Worm (Caenorhabditis elegans): ENCODE data around the gene R05H5.3.

The R05H5.3 gene

DNA sequence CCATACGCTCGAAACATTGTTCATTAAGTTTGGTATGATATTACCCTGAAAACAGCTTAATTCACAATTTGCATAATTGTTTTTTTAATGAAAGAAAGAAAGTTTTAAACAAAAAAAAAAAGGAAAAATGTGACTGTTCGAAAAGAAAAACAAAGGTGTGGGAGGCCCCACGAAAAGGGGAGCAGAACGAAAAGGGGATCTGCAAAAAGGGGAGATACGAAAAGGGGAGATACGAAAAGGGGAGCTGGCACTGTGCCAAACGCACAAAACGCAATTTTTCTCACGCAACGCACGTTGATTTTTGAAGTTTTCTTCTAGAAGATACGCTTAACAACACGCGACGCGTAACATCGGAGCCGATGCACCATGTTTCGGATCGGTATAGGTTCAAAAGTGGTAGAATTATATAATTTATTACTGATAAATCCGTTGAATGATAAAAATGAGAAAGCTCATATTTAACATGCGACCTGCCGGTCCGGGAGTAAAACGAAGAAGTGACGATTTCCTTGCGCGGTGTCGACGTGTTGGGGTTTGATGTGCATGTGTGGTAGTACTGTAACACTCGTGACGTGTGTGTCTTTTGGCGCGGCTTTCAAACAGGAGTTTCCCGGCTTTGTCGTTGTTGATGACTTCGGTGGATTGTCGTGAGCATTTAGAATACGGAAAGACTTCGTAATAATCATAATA is 50.3 kb downstream of the R05H5.3 start, which contains the start of gene nrde-2:
TSS of gene nrde-2 (minus strand) at position 45 of the 690 bp plus-strand sequence.
- TF ChIP-seq mes-2 (tag; optimal IDR thresholded peaks at IDR 0.05; ENCODE audit: poor library complexity, severe bottlenecking) (peak; percentile 72), egl-43 (GFP tag; IDR thresholded peaks at IDR 0.05) (peak; percentile 37; the same call in 1 of the 2 replicates), hmg-1.1 (GFP tag; IDR thresholded peaks at IDR 0.05) (0 out of 2 replicates have a peak, but pooled peaks have one; percentile 33), D1046.2 (GFP tag; IDR thresholded peaks at IDR 0.05) (peak; percentile 66; the same call in 1 of the 2 replicates), nhr-42 (GFP tag; IDR thresholded peaks at IDR 0.05) (peak; percentile 12; the same call in 1 of the 2 replicates), ZK337.2 (GFP tag; IDR thresholded peaks at IDR 0.05) (0 out of 2 replicates have a peak, but pooled peaks have one; percentile 9), madf-9 (GFP tag; conservative IDR thresholded peaks at IDR 0.05) (0 out of 2 replicates have a peak, but pooled peaks have one; percentile 43), dmd-6 (GFP tag; IDR thresholded peaks at IDR 0.05) (0 out of 2 replicates have a peak, but pooled peaks have one; percentile 26)

Data from whole organism, L4 larva.